Worm (Caenorhabditis elegans) whole organism, mixed stage, embryonic: ENCODE data around the gene Y116A8C.467.
"Not testable (repeated sequence)": the region's sequence is repeated elsewhere in the genome, so short reads cannot be mapped to it uniquely, and the experiment has no call there.

ENCODE experiments used
- M03D4.4 ChIP-seq: sonication (generic microtip); optimal IDR thresholded peaks from 2 replicates; lab custom pipeline; 2017; ENCODE audit warnings: mild to moderate bottlenecking, missing genetic modification characterization, missing compliant biosample characterization
- bed-3 ChIP-seq: fragments of 200-800 bp; sonication (Bioruptor generic); optimal IDR thresholded peaks from 3 replicates; lab custom pipeline; 2018; ENCODE audit warnings: mild to moderate bottlenecking, missing genetic modification characterization, moderate library complexity, missing compliant biosample characterization
- blmp-1 ChIP-seq: fragments of 150-350 bp; optimal IDR thresholded peaks from 2 replicates; lab custom pipeline; 2014; ENCODE audit warnings: missing biosample characterization, missing genetic modification characterization
- ceh-39 ChIP-seq: fragments of 150-350 bp; optimal IDR thresholded peaks from 2 replicates; lab custom pipeline; 2014; ENCODE audit warnings: missing biosample characterization, missing genetic modification characterization
- ceh-43 ChIP-seq: fragments of 200-800 bp; sonication (Bioruptor generic); optimal IDR thresholded peaks from 2 replicates; lab custom pipeline; 2018; ENCODE audit warnings: mild to moderate bottlenecking, missing genetic modification characterization, moderate library complexity, missing compliant biosample characterization
- ces-1 ChIP-seq: fragments of 150-350 bp; optimal IDR thresholded peaks from 2 replicates; lab custom pipeline; 2014; ENCODE audit warnings: missing biosample characterization, missing genetic modification reagents, missing genetic modification characterization
- cnd-1 ChIP-seq: fragments of 200-800 bp; sonication (Bioruptor generic); optimal IDR thresholded peaks from 2 replicates; lab custom pipeline; 2018; ENCODE audit warnings: mild to moderate bottlenecking, missing genetic modification characterization, missing compliant biosample characterization
- elt-3 ChIP-seq: fragments of 150-350 bp; optimal IDR thresholded peaks from 2 replicates; lab custom pipeline; 2014; ENCODE audit warnings: missing biosample characterization, missing genetic modification characterization
- flh-1 ChIP-seq: fragments of 200-800 bp; sonication (Bioruptor generic); optimal IDR thresholded peaks from 2 replicates; lab custom pipeline; 2018; ENCODE audit warnings: mild to moderate bottlenecking, missing genetic modification characterization, moderate library complexity, missing compliant biosample characterization
- hlh-1 ChIP-seq: fragments of 150-350 bp; optimal IDR thresholded peaks from 2 replicates; lab custom pipeline; 2014; ENCODE audit warnings: missing biosample characterization, missing genetic modification reagents, missing genetic modification characterization
- lin-13 ChIP-seq: fragments of 150-350 bp; optimal IDR thresholded peaks from 2 replicates; lab custom pipeline; 2014; ENCODE audit warnings: missing biosample characterization, missing genetic modification characterization
- lin-32 ChIP-seq: fragments of 200-800 bp; sonication (Bioruptor generic); optimal IDR thresholded peaks from 2 replicates; lab custom pipeline; 2018; ENCODE audit warnings: mild to moderate bottlenecking, missing genetic modification characterization, missing compliant biosample characterization
- lsy-2 ChIP-seq: fragments of 150-350 bp; optimal IDR thresholded peaks from 2 replicates; lab custom pipeline; 2014; ENCODE audit warnings: missing biosample characterization, missing genetic modification characterization
- mab-5 ChIP-seq: fragments of 150-350 bp; optimal IDR thresholded peaks from 2 replicates; lab custom pipeline; 2014; ENCODE audit warnings: missing biosample characterization, missing genetic modification characterization
- mep-1 ChIP-seq: fragments of 150-350 bp; optimal IDR thresholded peaks from 2 replicates; lab custom pipeline; 2017; ENCODE audit warnings: missing biosample characterization, missing genetic modification reagents, missing genetic modification characterization, inconsistent platforms
- nhr-12 ChIP-seq: fragments of 150-350 bp; optimal IDR thresholded peaks from 2 replicates; lab custom pipeline; 2014; ENCODE audit warnings: missing biosample characterization, missing genetic modification characterization
- nhr-2 ChIP-seq: fragments of 150-350 bp; optimal IDR thresholded peaks from 2 replicates; lab custom pipeline; 2014; ENCODE audit warnings: missing biosample characterization, missing genetic modification characterization
- nhr-237 ChIP-seq: fragments of 150-350 bp; optimal IDR thresholded peaks from 2 replicates; lab custom pipeline; 2014; ENCODE audit warnings: missing biosample characterization, missing genetic modification characterization
- nhr-28 ChIP-seq: fragments of 150-350 bp; optimal IDR thresholded peaks from 2 replicates; lab custom pipeline; 2014; ENCODE audit warnings: missing biosample characterization, missing genetic modification characterization
- nhr-76 ChIP-seq: sonication (generic microtip); optimal IDR thresholded peaks from 2 replicates; lab custom pipeline; 2017; ENCODE audit warnings: missing biosample characterization, missing genetic modification characterization
- pha-4 ChIP-seq: fragments of 150-350 bp; optimal IDR thresholded peaks from 2 replicates; lab custom pipeline; 2018; ENCODE audit warnings: missing biosample characterization, missing genetic modification reagents, missing genetic modification characterization
- sem-2 ChIP-seq: fragments of 200-800 bp; sonication (Bioruptor generic); optimal IDR thresholded peaks from 2 replicates; lab custom pipeline; 2018; ENCODE audit warnings: mild to moderate bottlenecking, missing genetic modification characterization, missing compliant biosample characterization
- snpc-4 ChIP-seq: fragments of 150-350 bp; optimal IDR thresholded peaks from 2 replicates; lab custom pipeline; 2014; ENCODE audit warnings: missing biosample characterization, missing genetic modification characterization
- sptf-1 ChIP-seq: sonication (generic microtip); optimal IDR thresholded peaks from 2 replicates; lab custom pipeline; 2017; ENCODE audit warnings: mild to moderate bottlenecking, missing genetic modification characterization, moderate library complexity, missing compliant biosample characterization
- tbx-8 ChIP-seq: fragments of 200-800 bp; sonication (Bioruptor generic); optimal IDR thresholded peaks from 2 replicates; lab custom pipeline; 2018; ENCODE audit warnings: mild to moderate bottlenecking, missing genetic modification characterization, moderate library complexity, missing compliant biosample characterization
- unc-120 ChIP-seq: sonication (generic microtip); optimal IDR thresholded peaks from 2 replicates; lab custom pipeline; 2017; ENCODE audit warnings: missing genetic modification characterization, missing compliant biosample characterization; ENCODE audit not compliant: poor library complexity, severe bottlenecking
- unc-39 ChIP-seq: fragments of 150-350 bp; optimal IDR thresholded peaks from 2 replicates; lab custom pipeline; 2014; ENCODE audit warnings: missing biosample characterization, missing genetic modification characterization
- unc-62 ChIP-seq: fragments of 150-350 bp; optimal IDR thresholded peaks from 2 replicates; lab custom pipeline; 2014; ENCODE audit warnings: missing biosample characterization, missing genetic modification reagents, missing genetic modification characterization
- zip-8 ChIP-seq: fragments of 150-350 bp; optimal IDR thresholded peaks from 2 replicates; lab custom pipeline; 2014; ENCODE audit warnings: missing biosample characterization, missing genetic modification characterization

Gene Y116A8C.467

DNA sequence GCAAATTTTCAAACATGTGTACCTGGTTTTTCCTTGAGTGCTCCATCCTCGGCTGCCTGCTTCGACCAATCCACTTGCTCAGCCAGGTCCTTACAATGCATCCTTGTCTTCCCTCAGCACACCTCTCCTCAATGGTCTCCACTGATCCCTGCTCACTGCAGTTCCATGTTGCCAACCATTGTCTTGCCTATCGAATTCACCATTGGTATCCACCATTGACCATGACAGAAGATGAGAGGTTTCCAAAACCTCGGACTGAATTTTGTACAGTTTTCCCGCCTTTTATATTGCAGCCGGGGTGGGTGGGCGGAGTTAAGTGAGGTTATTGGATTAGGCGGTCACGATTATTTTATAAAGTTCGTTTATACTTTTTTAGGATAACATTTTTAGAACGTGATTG lies at the start of gene Y116A8C.467:
TSS of gene Y116A8C.467 (minus strand) at position 101 of the 400 bp plus-strand sequence.
- TF ChIP-seq unc-62 (GFP tag; lab: Kevin White, UChicago); pha-4 (tag; lab: Kevin White, UChicago); tbx-8 (GFP tag; lab: Kevin White, UChicago): not testable (repeated sequence)

DNA sequence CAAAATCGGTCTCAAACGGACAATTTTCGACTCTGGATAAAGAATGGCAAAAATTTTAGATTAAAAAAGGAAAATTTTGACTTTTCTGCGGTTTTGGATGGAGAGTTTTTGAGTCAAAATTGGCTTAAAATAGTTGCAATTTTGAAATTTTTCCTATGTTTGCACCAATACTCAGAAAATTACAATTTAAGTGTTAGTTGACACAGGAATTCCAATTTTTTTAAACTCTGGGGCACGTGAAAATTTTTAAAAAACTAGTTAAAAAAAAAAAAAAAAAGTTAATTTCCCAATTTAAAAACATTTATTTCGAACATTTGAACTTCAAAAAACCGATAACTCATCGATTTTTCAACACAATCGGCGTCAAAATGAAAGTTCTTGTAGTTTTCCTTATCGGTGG lies 48.2 kb upstream of the Y116A8C.467 start, which contains the start of gene Y116A8C.33:
TSS of gene Y116A8C.33 (plus strand) at position 301 of the 400 bp plus-strand sequence.
- TF ChIP-seq sem-2 = no peak
- TF ChIP-seq ceh-43 (GFP tag; lab: Kevin White, UChicago) = no peak
- TF ChIP-seq unc-62 (GFP tag; lab: Kevin White, UChicago) = no peak
- no peak for TF ChIP-seq nhr-12 (tag; lab: Kevin White, UChicago)
- TF ChIP-seq lin-32 (GFP tag; lab: Kevin White, UChicago) = no peak
- no peak for TF ChIP-seq lsy-2 (tag; lab: Kevin White, UChicago)
- no peak for TF ChIP-seq lin-13
- TF ChIP-seq nhr-28 = no peak

DNA sequence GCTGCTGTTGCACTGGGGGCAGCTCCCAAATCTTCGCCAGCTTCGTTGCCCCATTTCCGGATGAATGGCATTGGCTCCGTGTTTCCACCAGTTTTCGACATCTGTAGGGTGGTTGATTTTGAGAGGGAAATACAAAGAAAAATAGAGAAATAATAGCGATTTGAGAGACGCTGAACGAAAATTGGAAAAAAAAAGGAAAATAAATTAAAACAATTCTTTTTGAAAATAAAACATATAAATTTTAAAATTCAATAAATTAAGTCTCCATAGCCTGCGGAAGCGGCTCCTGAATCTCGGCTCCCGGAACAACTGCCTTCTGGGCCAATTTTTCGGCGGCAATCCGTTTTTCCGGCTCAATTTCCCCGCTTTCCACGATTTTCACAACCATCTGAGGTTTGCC lies 47.3 kb upstream of the Y116A8C.467 start, which contains the start of gene sfa-1:
TSS of gene sfa-1 (minus strand) at position 101 of the 400 bp plus-strand sequence.
- TF ChIP-seq bed-3 (GFP tag; lab: Kevin White, UChicago) = no peak
- no peak for TF ChIP-seq mab-5 (tag; lab: Kevin White, UChicago)
- no peak for TF ChIP-seq lin-13
- no peak for TF ChIP-seq sem-2
- no peak for TF ChIP-seq lin-32 (GFP tag; lab: Kevin White, UChicago)
- TF ChIP-seq hlh-1 (tag; lab: Kevin White, UChicago) = no peak
- no peak for TF ChIP-seq cnd-1 (tag; lab: Kevin White, UChicago)
- no peak for TF ChIP-seq flh-1 (GFP tag; lab: Kevin White, UChicago)
- TF ChIP-seq M03D4.4 (tag; lab: Kevin White, UChicago) = no peak
- no peak for TF ChIP-seq nhr-2
- TF ChIP-seq unc-39 (tag; lab: Kevin White, UChicago) = no peak
- TF ChIP-seq ceh-39 (tag; lab: Kevin White, UChicago) = no peak
- no peak for TF ChIP-seq snpc-4 (tag; lab: Kevin White, UChicago)
- no peak for TF ChIP-seq nhr-237 (tag; lab: Kevin White, UChicago)
- TF ChIP-seq mep-1 (tag; lab: Kevin White, UChicago) = no peak
- TF ChIP-seq nhr-12 (tag; lab: Kevin White, UChicago) = no peak
- no peak for TF ChIP-seq sptf-1 (tag; lab: Kevin White, UChicago)

- TF ChIP-seq nhr-12 (tag; lab: Kevin White, UChicago) (no peak), ceh-43 (GFP tag; lab: Kevin White, UChicago) (no peak), nhr-237 (tag; lab: Kevin White, UChicago) (no peak), M03D4.4 (tag; lab: Kevin White, UChicago) (no peak), snpc-4 (tag; lab: Kevin White, UChicago) (no peak), elt-3 (no peak), ceh-39 (tag; lab: Kevin White, UChicago) (no peak), pha-4 (tag; lab: Kevin White, UChicago) (no peak), sptf-1 (tag; lab: Kevin White, UChicago) (no peak), tbx-8 (GFP tag; lab: Kevin White, UChicago) (no peak), lin-13 (no peak), cnd-1 (tag; lab: Kevin White, UChicago) (no peak), flh-1 (GFP tag; lab: Kevin White, UChicago) (no peak), lsy-2 (tag; lab: Kevin White, UChicago) (no peak), mep-1 (tag; lab: Kevin White, UChicago) (no peak), zip-8 (tag; lab: Kevin White, UChicago) (no peak), bed-3 (GFP tag; lab: Kevin White, UChicago) (no peak)
Measured at ce11 chrIV:17109436-17109835, 45.8 kb upstream of the Y116A8C.467 start.

- no peak for TF ChIP-seq mep-1 (tag; lab: Kevin White, UChicago)
- TF ChIP-seq sptf-1 (tag; lab: Kevin White, UChicago) = no peak
- TF ChIP-seq mab-5 (tag; lab: Kevin White, UChicago) = no peak
- no peak for TF ChIP-seq snpc-4 (tag; lab: Kevin White, UChicago)
- TF ChIP-seq nhr-76 = no peak
- no peak for TF ChIP-seq blmp-1 (tag; lab: Kevin White, UChicago)
- TF ChIP-seq flh-1 (GFP tag; lab: Kevin White, UChicago) = no peak
- no peak for TF ChIP-seq ces-1
- no peak for TF ChIP-seq tbx-8 (GFP tag; lab: Kevin White, UChicago)
- TF ChIP-seq lsy-2 (tag; lab: Kevin White, UChicago) = no peak
- TF ChIP-seq unc-120 (tag; lab: Kevin White, UChicago) = no peak
- no peak for TF ChIP-seq pha-4 (tag; lab: Kevin White, UChicago)
- no peak for TF ChIP-seq ceh-43 (GFP tag; lab: Kevin White, UChicago)
- no peak for TF ChIP-seq nhr-237 (tag; lab: Kevin White, UChicago)
Measured at ce11 chrIV:17108805-17109204, 45.2 kb upstream of the Y116A8C.467 start.
